Fruit fly (Drosophila melanogaster): ENCODE measurements around the gene CG7950.
A peak's percentile ranks its signal among the peaks of the same experiment; 100 is the strongest.

The CG7950 gene

DNA sequence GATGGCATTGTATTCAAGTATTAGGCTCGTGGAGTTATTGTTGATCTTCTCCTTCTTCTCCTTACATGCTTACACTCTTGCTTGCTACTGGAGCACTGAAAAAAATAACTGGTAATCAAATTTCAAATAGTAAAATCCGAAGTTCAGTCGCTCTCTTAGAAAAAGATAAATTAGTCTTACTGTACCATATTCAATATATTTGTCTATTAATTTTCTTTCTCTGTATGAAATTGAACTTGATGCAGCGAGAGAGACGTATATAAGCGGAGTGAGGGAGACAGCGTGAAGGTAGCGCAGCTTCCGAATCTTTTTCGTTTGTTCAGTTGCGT lies 4.5 kb downstream of the CG7950 start:
- peak; percentile 62 for TF ChIP-seq p53 (GFP tag; optimal IDR thresholded peaks at IDR 0.05)
- peak; percentile 68 for TF ChIP-seq maf-S (GFP tag; optimal IDR thresholded peaks at IDR 0.05)
- peak; percentile 71 for TF ChIP-seq tup (GFP tag; optimal IDR thresholded peaks at IDR 0.05)
- no peak for TF ChIP-seq twi (tag; optimal IDR thresholded peaks at IDR 0.05)
- peak; percentile 95 for TF ChIP-seq CG34422 (GFP tag; IDR thresholded peaks at IDR 0.05)
- TF ChIP-seq BtbVII (GFP tag; optimal IDR thresholded peaks at IDR 0.05), result peak; percentile 76
- TF ChIP-seq jigr1 (GFP tag; IDR thresholded peaks at IDR 0.05), result peak; percentile 75
- peak; percentile 88 for TF ChIP-seq Antp (GFP tag; optimal IDR thresholded peaks at IDR 0.05)
- TF ChIP-seq mam (GFP tag; optimal IDR thresholded peaks at IDR 0.05), result peak; percentile 87
- peak; percentile 79 for TF ChIP-seq CG13424 (tag; optimal IDR thresholded peaks at IDR 0.05)
- peak; percentile 85 for TF ChIP-seq Max (GFP tag; optimal IDR thresholded peaks at IDR 0.05)
- TF ChIP-seq CG13775 (GFP tag; optimal IDR thresholded peaks at IDR 0.05), result peak; percentile 33
- peak; percentile 87 for TF ChIP-seq CG2712 (tag; optimal IDR thresholded peaks at IDR 0.05)
- no peak for TF ChIP-seq Lpt (GFP tag; optimal IDR thresholded peaks at IDR 0.05)
- TF ChIP-seq CG11456 (GFP tag; IDR thresholded peaks at IDR 0.05), result peak; percentile 85
- peak; percentile 83 for TF ChIP-seq Rfx (GFP tag; IDR thresholded peaks at IDR 0.05)
- TF ChIP-seq salm (tag; optimal IDR thresholded peaks at IDR 0.05), result peak; percentile 79
- TF ChIP-seq Optix (GFP tag; IDR thresholded peaks at IDR 0.05), result peak; percentile 85
- TF ChIP-seq CG15011 (GFP tag; optimal IDR thresholded peaks at IDR 0.05), result peak; percentile 68
- peak; percentile 91 for TF ChIP-seq CG8924 (tag; optimal IDR thresholded peaks at IDR 0.05)
- peak; percentile 43 for TF ChIP-seq Nf-YB (GFP tag; optimal IDR thresholded peaks at IDR 0.05)
- TF ChIP-seq CG10979 (tag; optimal IDR thresholded peaks at IDR 0.05), result peak; percentile 94
- peak; percentile 59 for TF ChIP-seq Sry-β (GFP tag; optimal IDR thresholded peaks at IDR 0.05)
- TF ChIP-seq Poxn (GFP tag; IDR thresholded peaks at IDR 0.05), result no peak
- no peak for TF ChIP-seq CG18011 (GFP tag; optimal IDR thresholded peaks at IDR 0.05)
- TF ChIP-seq B-H2 (GFP tag; optimal IDR thresholded peaks at IDR 0.05), result no peak
- no peak for TF ChIP-seq nerfin-2 (GFP tag; IDR thresholded peaks at IDR 0.05; ENCODE audit: partially characterized antibody)
- TF ChIP-seq cwo (GFP tag; optimal IDR thresholded peaks at IDR 0.05), result peak; percentile 78
- no peak for TF ChIP-seq Hr39 (optimal IDR thresholded peaks at IDR 0.05)
- TF ChIP-seq nerfin-1 (tag; optimal IDR thresholded peaks at IDR 0.05), result peak; percentile 89
- peak; percentile 69 for TF ChIP-seq eyg (GFP tag; optimal IDR thresholded peaks at IDR 0.05)
- TF ChIP-seq D19B (GFP tag; optimal IDR thresholded peaks at IDR 0.05), result peak; percentile 50
- peak; percentile 67 for TF ChIP-seq Gsc (GFP tag; IDR thresholded peaks at IDR 0.05)
- peak; percentile 71 for TF ChIP-seq CG31224 (GFP tag; IDR thresholded peaks at IDR 0.05)
- TF ChIP-seq Xbp1 (GFP tag; optimal IDR thresholded peaks at IDR 0.05), result peak; percentile 79
- no peak for TF ChIP-seq Dll (GFP tag; IDR thresholded peaks at IDR 0.05; ENCODE audit: partially characterized antibody)
- TF ChIP-seq GATAe (GFP tag; conservative IDR thresholded peaks at IDR 0.05), result no peak
- TF ChIP-seq mirr (GFP tag; optimal IDR thresholded peaks at IDR 0.05), result peak; percentile 41
- peak; percentile 82 for TF ChIP-seq crc (GFP tag; optimal IDR thresholded peaks at IDR 0.05)
- peak; percentile 60 for TF ChIP-seq CG30020 (tag; optimal IDR thresholded peaks at IDR 0.05)
- TF ChIP-seq cad (GFP tag; optimal IDR thresholded peaks at IDR 0.05), result no peak
- peak; percentile 89 for TF ChIP-seq Side (GFP tag; optimal IDR thresholded peaks at IDR 0.05)
- TF ChIP-seq peb (GFP tag; IDR thresholded peaks at IDR 0.05), result peak; percentile 87
- TF ChIP-seq unc-4 (GFP tag; IDR thresholded peaks at IDR 0.05; ENCODE audit: partially characterized antibody), result no peak
- TF ChIP-seq CG9876 (GFP tag; optimal IDR thresholded peaks at IDR 0.05), result peak; percentile 65
- peak; percentile 89 for TF ChIP-seq CG18599 (GFP tag; optimal IDR thresholded peaks at IDR 0.05)
- TF ChIP-seq CG10321 (GFP tag; IDR thresholded peaks at IDR 0.05), result peak; percentile 58; the same call in 1 of the 2 replicates
- peak; percentile 2 for TF ChIP-seq bigmax (GFP tag; optimal IDR thresholded peaks at IDR 0.05)
- TF ChIP-seq CG12071 (GFP tag; optimal IDR thresholded peaks at IDR 0.05), result peak; percentile 89
- peak; percentile 64 for TF ChIP-seq Atf3 (GFP tag; optimal IDR thresholded peaks at IDR 0.05)
- TF ChIP-seq H15 (GFP tag; IDR thresholded peaks at IDR 0.05), result peak; percentile 89
- peak; percentile 77 to 92 for TF ChIP-seq chif (GFP tag; optimal IDR thresholded peaks at IDR 0.05)
